Worm (Caenorhabditis elegans) whole organism, L2 larva: ENCODE data around the gene glb-34.

ENCODE experiments used
- ceh-82 ChIP-seq: fragments of 150-350 bp; optimal IDR thresholded peaks from 2 replicates; lab custom pipeline; 2014; ENCODE audit warnings: missing biosample characterization, missing genetic modification characterization
- lin-39 ChIP-seq: fragments of 150-350 bp; optimal IDR thresholded peaks from 2 replicates; lab custom pipeline; 2014; ENCODE audit warnings: missing biosample characterization, missing genetic modification reagents, missing genetic modification characterization
- nhr-237 ChIP-seq: fragments of 150-350 bp; optimal IDR thresholded peaks from 2 replicates; lab custom pipeline; 2014; ENCODE audit warnings: missing biosample characterization, missing genetic modification characterization
- nhr-77 ChIP-seq: fragments of 150-350 bp; optimal IDR thresholded peaks from 2 replicates; lab custom pipeline; 2014; ENCODE audit warnings: missing biosample characterization, missing genetic modification characterization
- snpc-4 ChIP-seq: fragments of 150-350 bp; optimal IDR thresholded peaks from 2 replicates; lab custom pipeline; 2014; ENCODE audit warnings: missing biosample characterization, missing genetic modification characterization
- ztf-4 ChIP-seq: fragments of 150-350 bp; optimal IDR thresholded peaks from 2 replicates; lab custom pipeline; 2014; ENCODE audit warnings: missing biosample characterization, missing genetic modification characterization

DNA sequence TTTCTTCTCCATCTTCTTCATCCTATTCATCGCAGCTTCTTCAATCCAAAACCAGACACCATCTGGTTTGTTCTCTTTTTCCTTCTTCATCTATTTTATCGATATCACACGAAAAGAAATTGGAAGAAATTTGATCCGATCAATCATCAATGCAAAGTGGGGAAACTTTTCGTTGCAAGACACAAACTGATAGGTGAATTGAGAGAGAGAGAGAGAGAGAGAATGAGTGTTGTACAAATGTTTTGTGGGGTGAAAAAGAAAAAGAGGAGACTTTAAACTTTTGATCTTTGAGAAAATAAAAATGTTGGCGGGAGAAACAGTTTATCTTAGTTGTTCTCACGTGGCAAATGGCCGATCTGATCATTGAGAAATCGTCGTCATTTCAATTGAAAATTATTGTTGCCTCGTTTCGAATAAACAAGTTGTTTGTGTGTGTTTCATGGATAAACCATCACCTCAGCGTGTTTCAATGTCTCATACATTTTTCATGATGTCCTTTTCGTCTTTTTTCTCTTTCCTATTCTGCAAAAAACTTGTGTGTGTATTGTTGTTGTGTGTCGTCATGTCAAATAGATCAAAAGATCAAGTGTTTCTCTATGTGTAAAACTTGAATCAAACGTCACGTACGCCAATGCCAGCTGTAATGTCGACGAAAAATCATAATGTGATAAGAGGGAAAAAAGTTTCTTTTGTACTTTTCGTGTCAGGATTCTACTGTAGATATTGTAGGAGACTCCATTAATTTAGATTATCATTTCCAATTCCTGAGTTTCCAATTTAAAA, 40.2 kb upstream of the glb-34 start:
- no peak for TF ChIP-seq ztf-4 (tag; lab: Kevin White, UChicago)
- TF ChIP-seq snpc-4 (tag; lab: Kevin White, UChicago) = no peak
- no peak for TF ChIP-seq lin-39 (tag; lab: Kevin White, UChicago)
- no peak for TF ChIP-seq nhr-237 (tag; lab: Kevin White, UChicago)
- TF ChIP-seq ceh-82 (tag; lab: Kevin White, UChicago) = no peak
- no peak for TF ChIP-seq nhr-77 (tag; lab: Kevin White, UChicago)
